Fruit fly (Drosophila melanogaster): ENCODE results near the gene CG14341.

Gene CG14341

DNA sequence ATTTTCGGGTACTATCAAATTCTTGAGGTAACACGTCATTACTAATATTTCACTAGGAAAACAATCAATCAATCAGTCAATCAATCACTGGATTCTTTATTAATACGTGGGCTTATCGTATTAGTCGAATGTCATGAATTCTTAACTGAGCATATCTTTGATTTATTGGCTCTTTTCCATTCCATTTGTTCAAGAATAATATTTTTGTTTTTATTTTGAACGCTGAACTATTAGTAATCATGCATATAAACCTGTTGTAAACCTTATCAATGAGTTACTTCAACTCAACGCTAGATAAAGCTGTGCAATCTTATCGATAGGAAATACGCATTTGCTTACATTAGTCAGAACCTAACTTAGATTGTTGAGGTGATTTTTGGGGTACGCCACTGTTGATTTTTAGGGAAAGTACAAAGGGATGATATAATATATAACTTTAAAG is 35.1 kb downstream of the CG14341 start:
- no peak for TF ChIP-seq CG10669 (GFP tag; optimal IDR thresholded peaks at IDR 0.05)
- TF ChIP-seq vri (GFP tag; optimal IDR thresholded peaks at IDR 0.05) = peak; percentile 11

DNA sequence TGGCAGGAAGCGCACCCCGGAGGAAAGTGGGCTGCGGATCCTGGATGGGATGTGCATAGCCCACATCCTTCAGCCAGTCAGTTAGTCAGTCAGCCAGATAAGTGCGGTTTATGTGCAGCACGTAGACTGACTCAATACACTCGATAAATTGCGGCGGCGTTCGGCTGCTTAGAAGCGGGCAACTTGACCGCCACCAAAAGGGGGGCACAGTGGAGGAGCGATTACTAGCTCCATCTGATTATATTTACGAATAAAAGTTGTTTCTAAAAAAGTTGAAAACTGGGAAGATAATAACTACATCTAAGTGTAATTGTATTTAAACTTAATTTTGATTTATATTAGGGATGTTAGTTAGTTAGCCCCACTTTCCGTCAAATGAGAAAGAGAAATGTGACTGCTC is 36.1 kb downstream of the CG14341 start:
- TF ChIP-seq OdsH (GFP tag; optimal IDR thresholded peaks at IDR 0.05) (no peak), Eip75B (GFP tag; optimal IDR thresholded peaks at IDR 0.05) (no peak), Ets96B (tag; optimal IDR thresholded peaks at IDR 0.05) (no peak), Eip78C (GFP tag) (peak; percentile 2), Hr39 (GFP tag; optimal IDR thresholded peaks at IDR 0.05) (no peak), CG34406 (GFP tag; optimal IDR thresholded peaks at IDR 0.05) (no peak)

DNA sequence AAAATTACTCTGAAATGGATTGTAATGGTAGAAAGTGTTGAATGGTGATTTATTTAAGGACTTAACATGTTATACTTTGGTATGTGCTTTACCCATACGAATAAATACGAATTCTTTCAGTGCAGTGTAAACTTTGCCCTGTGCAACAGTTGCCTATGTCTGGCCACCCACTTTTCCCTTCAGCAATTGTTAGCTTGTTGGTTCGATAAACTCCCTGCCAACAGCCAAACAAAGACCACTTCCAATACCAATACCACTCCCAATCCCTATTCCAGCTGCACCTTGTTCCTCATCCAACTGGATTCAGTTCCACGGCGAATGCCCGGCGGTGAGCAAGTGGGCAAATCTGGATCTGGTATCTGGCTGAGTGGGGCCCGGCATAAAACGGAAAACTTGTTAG is 37.6 kb downstream of the CG14341 start, which contains the start of gene CG14342:
Gene CG14342 (plus strand): TSS at position 301 of the 400 bp plus-strand sequence.
- TF ChIP-seq CG6276 (GFP tag; optimal IDR thresholded peaks at IDR 0.05) (no peak), salr (GFP tag; optimal IDR thresholded peaks at IDR 0.05) (no peak), CG1621 (tag; optimal IDR thresholded peaks at IDR 0.05) (no peak), esn (GFP tag; optimal IDR thresholded peaks at IDR 0.05) (no peak), CG4318 (GFP tag; optimal IDR thresholded peaks at IDR 0.05) (no peak), CG11902 (GFP tag; optimal IDR thresholded peaks at IDR 0.05) (no peak), CG6792 (GFP tag; optimal IDR thresholded peaks at IDR 0.05) (peak; percentile 21), OdsH (GFP tag; optimal IDR thresholded peaks at IDR 0.05) (peak; percentile 12), Eip78C (GFP tag) (peak; percentile 63), Hr39 (GFP tag; optimal IDR thresholded peaks at IDR 0.05) (no peak), CG8632 (GFP tag; optimal IDR thresholded peaks at IDR 0.05) (peak; percentile 4), svp (GFP tag) (peak; percentile 45), Sox14 (GFP tag; optimal IDR thresholded peaks at IDR 0.05) (no peak), eg (GFP tag; IDR thresholded peaks at IDR 0.05) (0 out of 3 replicates have a peak, but pooled peaks have one; percentile 12), CG6854 (GFP tag; optimal IDR thresholded peaks at IDR 0.05) (no peak), CG32006 (GFP tag; optimal IDR thresholded peaks at IDR 0.05) (no peak), Blimp-1 (GFP tag; optimal IDR thresholded peaks at IDR 0.05) (no peak), CG34406 (GFP tag; optimal IDR thresholded peaks at IDR 0.05) (peak; percentile 4)

DNA sequence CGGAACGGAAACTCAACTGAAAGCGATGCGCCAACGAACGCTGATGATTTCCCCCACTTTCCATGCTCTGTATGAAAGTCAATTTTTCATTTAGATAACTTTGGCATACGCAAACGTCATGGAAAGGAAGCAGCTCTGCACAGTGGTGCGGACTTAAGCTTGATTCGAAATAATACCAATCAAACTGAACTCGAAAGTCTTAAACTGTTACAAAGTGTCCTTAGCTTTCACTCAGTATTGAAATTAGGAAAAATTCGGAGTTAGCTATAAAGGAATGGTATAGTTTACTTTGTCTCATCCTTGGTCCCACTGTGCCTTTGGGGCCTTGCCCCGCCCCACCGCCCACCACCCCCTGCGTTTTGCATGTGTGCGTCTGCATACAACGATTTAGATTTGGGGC is 41.1 kb downstream of the CG14341 start:
- TF ChIP-seq Hr39 (GFP tag; optimal IDR thresholded peaks at IDR 0.05) (peak; percentile 3), spab (GFP tag; optimal IDR thresholded peaks at IDR 0.05) (no peak), svp (GFP tag) (peak; percentile 59), Eip78C (GFP tag) (peak; percentile 48), Met (GFP tag; optimal IDR thresholded peaks at IDR 0.05) (peak; percentile 24), Hr4 (GFP tag; optimal IDR thresholded peaks at IDR 0.05) (peak; percentile 19), eg (GFP tag; IDR thresholded peaks at IDR 0.05) (0 out of 3 replicates have a peak, but pooled peaks have one; percentile 6), CG9139 (GFP tag; optimal IDR thresholded peaks at IDR 0.05) (no peak), CG8632 (GFP tag; optimal IDR thresholded peaks at IDR 0.05) (no peak), CG34406 (GFP tag; optimal IDR thresholded peaks at IDR 0.05) (no peak), esn (GFP tag; optimal IDR thresholded peaks at IDR 0.05) (peak; percentile 34), acj6 (GFP tag; optimal IDR thresholded peaks at IDR 0.05) (no peak), CG10669 (GFP tag; optimal IDR thresholded peaks at IDR 0.05) (no peak), CG32006 (GFP tag; optimal IDR thresholded peaks at IDR 0.05) (peak; percentile 17), CG1621 (tag; optimal IDR thresholded peaks at IDR 0.05) (no peak), OdsH (GFP tag; optimal IDR thresholded peaks at IDR 0.05) (peak; percentile 45), CG6276 (GFP tag; optimal IDR thresholded peaks at IDR 0.05) (no peak), CG31627 (GFP tag; optimal IDR thresholded peaks at IDR 0.05) (no peak), Lpt (GFP tag; optimal IDR thresholded peaks at IDR 0.05) (no peak)

DNA sequence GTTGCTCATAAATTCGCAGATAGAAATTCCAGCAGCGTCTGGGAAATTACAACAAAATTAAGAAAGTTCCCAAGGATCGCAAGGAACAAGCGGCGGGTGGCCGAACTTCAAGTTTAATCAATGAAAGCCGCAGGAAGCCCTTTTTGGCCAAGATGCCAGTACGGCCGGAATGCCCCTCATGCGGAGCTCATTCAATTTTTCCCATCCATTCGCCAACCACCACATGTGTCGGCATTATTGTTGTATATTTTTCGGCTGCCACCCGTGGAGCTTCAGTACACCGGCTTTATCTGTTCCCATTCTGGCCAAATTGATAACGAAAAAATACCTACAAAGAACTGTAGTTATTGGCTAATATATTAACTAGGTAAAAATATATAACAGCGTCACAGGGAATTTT is 45.2 kb downstream of the CG14341 start:
- no peak for TF ChIP-seq CG34406 (GFP tag; optimal IDR thresholded peaks at IDR 0.05)
- TF ChIP-seq Sox102F (GFP tag; optimal IDR thresholded peaks at IDR 0.05) = no peak
- TF ChIP-seq CG6276 (GFP tag; optimal IDR thresholded peaks at IDR 0.05) = no peak
- TF ChIP-seq acj6 (GFP tag; optimal IDR thresholded peaks at IDR 0.05) = no peak
- TF ChIP-seq fd59A (GFP tag; optimal IDR thresholded peaks at IDR 0.05) = no peak
- TF ChIP-seq Eip75B (GFP tag; optimal IDR thresholded peaks at IDR 0.05) = no peak
- TF ChIP-seq CG16779 (tag; optimal IDR thresholded peaks at IDR 0.05) = no peak
- no peak for TF ChIP-seq CG7368 (GFP tag; optimal IDR thresholded peaks at IDR 0.05)
- TF ChIP-seq Sox15 (GFP tag; optimal IDR thresholded peaks at IDR 0.05) = no peak
- no peak for TF ChIP-seq Met (GFP tag; optimal IDR thresholded peaks at IDR 0.05)
- TF ChIP-seq OdsH (GFP tag; optimal IDR thresholded peaks at IDR 0.05) = no peak
